Fruit fly (Drosophila melanogaster): ENCODE measurements around the gene cpx.

dm6 chr3R:4284376-4284953 lies 4.4 kb downstream of the cpx start:
- no peak for TF ChIP-seq vri (GFP tag; optimal IDR thresholded peaks at IDR 0.05)
- TF ChIP-seq CG3919 (GFP tag; optimal IDR thresholded peaks at IDR 0.05): no peak
- no peak for TF ChIP-seq CG7368 (GFP tag; optimal IDR thresholded peaks at IDR 0.05)
- no peak for TF ChIP-seq CG6163 (GFP tag; IDR thresholded peaks at IDR 0.05)
- no peak for TF ChIP-seq CG1621 (tag; optimal IDR thresholded peaks at IDR 0.05)
- no peak for TF ChIP-seq CG8632 (GFP tag; optimal IDR thresholded peaks at IDR 0.05)
- no peak for TF ChIP-seq Sox15 (GFP tag; optimal IDR thresholded peaks at IDR 0.05)

Measured in whole organism, prepupa.